Fruit fly (Drosophila melanogaster) whole organism, wandering third instar larva: ENCODE data around the gene eIF3a.

Source experiments
- Dif ChIP-seq: fragments of 200-275, 200-300 bp; sonication (Bioruptor generic); optimal IDR thresholded peaks from 2 replicates; lab custom pipeline; 2018; ENCODE audit warnings: missing biosample characterization, missing genetic modification characterization; ENCODE audit not compliant: partially characterized antibody
- Hnf4 ChIP-seq: fragments of 200-800 bp; sonication (Bioruptor generic); optimal IDR thresholded peaks from 2 replicates; lab custom pipeline; 2016; ENCODE audit warnings: missing biosample characterization, mild to moderate bottlenecking, missing genetic modification characterization
- Myc ChIP-seq: fragments of >200 bp; optimal IDR thresholded peaks from 2 replicates; lab custom pipeline; 2017
- dl ChIP-seq, 2 experiments: fragments of 175-275, 200-275 bp in 1 of 2; fragments of 200-275 bp in 1 of 2; sonication (Bioruptor generic); optimal IDR thresholded peaks; lab custom pipeline; 2018; ENCODE audit warnings: mild to moderate bottlenecking in 2 of 2, missing biosample characterization in 2 of 2, missing genetic modification characterization in 2 of 2, moderate library complexity in 2 of 2; ENCODE audit not compliant: partially characterized antibody in 2 of 2, insufficient read depth in 1 of 2
- foxo ChIP-seq, 2 experiments: fragments of 200-800 bp; sonication (Bioruptor generic); optimal IDR thresholded peaks; 2 replicates in 1 of 2; 3 replicates in 1 of 2; lab custom pipeline; 2016 to 2017; ENCODE audit warnings: missing biosample characterization in 2 of 2, missing genetic modification characterization in 2 of 2
- lola ChIP-seq: fragments of >200 bp; optimal IDR thresholded peaks from 2 replicates; lab custom pipeline; 2017; ENCODE audit warnings: missing biosample characterization, missing genetic modification characterization
- usp ChIP-seq: fragments of >200 bp; optimal IDR thresholded peaks from 2 replicates; lab custom pipeline; 2017; ENCODE audit warnings: missing biosample characterization, missing genetic modification characterization
- woc ChIP-seq: sonication (Bioruptor generic); optimal IDR thresholded peaks from 2 replicates; lab custom pipeline; 2016; ENCODE audit warnings: missing biosample characterization, mild to moderate bottlenecking, missing genetic modification characterization

DNA sequence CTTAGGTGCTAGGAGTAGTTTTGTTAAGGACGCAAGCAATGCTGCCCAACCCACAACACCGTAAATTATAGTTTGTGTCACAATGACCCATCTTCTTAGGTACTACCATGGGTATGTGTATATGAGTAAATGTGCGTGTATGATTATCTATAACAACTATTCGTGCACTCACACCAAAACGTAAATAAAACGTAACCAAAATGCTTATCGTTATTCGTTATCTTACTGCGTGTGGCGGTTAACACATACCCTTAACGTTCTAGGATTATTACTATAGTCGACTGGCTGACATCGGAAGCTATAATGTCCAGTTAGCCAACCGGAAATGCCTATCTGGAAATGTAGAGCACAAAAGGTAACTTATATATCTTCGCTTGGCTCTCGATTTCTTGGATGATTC lies 11.4 kb upstream of the eIF3a start:
- TF ChIP-seq dl (GFP tag; optimal IDR thresholded peaks at IDR 0.05; lab: Kevin White, UChicago; ENCODE audit: insufficient read depth in 1 of 2, partially characterized antibody in 2 of 2) (no peak), foxo (GFP tag; optimal IDR thresholded peaks at IDR 0.05; lab: Kevin White, UChicago) (no peak), Dif (GFP tag; lab: Kevin White, UChicago) (no peak), lola (GFP tag; lab: Kevin White, UChicago) (no peak), usp (GFP tag; lab: Kevin White, UChicago) (no peak), woc (GFP tag; lab: Kevin White, UChicago) (no peak), Myc (lab: Kevin White, UChicago) (no peak), Hnf4 (GFP tag; lab: Kevin White, UChicago) (no peak)
